Fruit fly (Drosophila melanogaster): ENCODE measurements around the gene CG3635.

- TF ChIP-seq EcR (GFP tag; optimal IDR thresholded peaks at IDR 0.05): no peak
- no peak for TF ChIP-seq pan (optimal IDR thresholded peaks at IDR 0.05)
Measured at dm6 chr2L:22134091-22134730, 41.0 kb upstream of the CG3635 start.
